Fruit fly (Drosophila melanogaster) Kc167 (cell line): ENCODE measurements around the gene CG17777.

Experiments used
- insv ChIP-seq: fragments of >200 bp; optimal IDR thresholded peaks from 3 replicates; lab custom pipeline; 2018; ENCODE audit warnings: missing external identifiers
- psq ChIP-seq: fragments of >200 bp; optimal IDR thresholded peaks from 2 replicates; lab custom pipeline; 2017; ENCODE audit warnings: missing external identifiers
- ttk ChIP-seq: sonication (Bioruptor generic); optimal IDR thresholded peaks from 2 replicates; lab custom pipeline; 2017; ENCODE audit warnings: missing external identifiers

DNA sequence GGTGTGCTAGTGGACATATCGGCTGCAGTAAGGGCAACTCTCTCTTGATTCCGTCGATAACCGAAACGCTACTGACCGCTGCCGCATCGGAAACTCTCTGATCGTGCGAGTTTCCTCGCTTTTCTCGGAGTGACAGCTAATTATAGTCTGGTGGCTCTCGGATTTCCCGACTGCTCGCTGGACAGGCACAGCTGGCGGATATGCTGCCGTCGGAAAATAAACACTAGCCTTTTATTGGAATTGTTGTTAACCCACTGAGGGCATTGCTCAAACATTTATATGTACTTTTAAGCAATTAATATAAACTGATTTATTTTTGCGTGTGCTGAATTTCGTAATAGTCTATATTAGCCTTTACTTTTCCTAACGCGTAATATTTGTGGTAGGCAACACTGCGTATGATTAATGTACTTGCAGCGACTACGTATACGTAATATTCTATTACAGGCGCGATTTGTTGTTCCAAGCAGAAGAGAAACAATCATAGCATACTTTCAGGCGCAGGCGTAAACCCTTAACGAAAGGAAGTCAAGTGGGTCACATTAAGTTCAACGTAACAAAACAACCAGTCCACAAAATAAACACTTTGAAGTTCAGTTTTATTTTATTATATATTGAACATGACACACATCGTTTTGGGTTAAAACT, 27.2 kb downstream of the CG17777 start, which contains the start of gene SmydA-8:
- no peak for TF ChIP-seq insv (lab: Kevin White, UChicago)
- TF ChIP-seq psq (lab: Kevin White, UChicago) = no peak
- TF ChIP-seq ttk (lab: Kevin White, UChicago) = no peak
